Worm (Caenorhabditis elegans) whole organism, L2 larva: Measurements from ENCODE around the gene scl-11.

Experiments used
- blmp-1 ChIP-seq: sonication (generic microtip); optimal IDR thresholded peaks from 2 replicates; lab custom pipeline; 2017; ENCODE audit warnings: missing genetic modification characterization, mild to moderate bottlenecking, missing compliant biosample characterization, antibody characterized with exemption, moderate library complexity; ENCODE audit not compliant: insufficient read depth
- elt-1 ChIP-seq: fragments of 150-350 bp; optimal IDR thresholded peaks from 2 replicates; lab custom pipeline; 2014; ENCODE audit warnings: missing biosample characterization, missing genetic modification characterization
- elt-3 ChIP-seq: sonication (generic microtip); optimal IDR thresholded peaks from 2 replicates; lab custom pipeline; 2017; ENCODE audit warnings: missing biosample characterization, missing genetic modification characterization
- lin-11 ChIP-seq: fragments of 150-350 bp; sonication (generic microtip); optimal IDR thresholded peaks from 2 replicates; lab custom pipeline; 2014; ENCODE audit warnings: missing biosample characterization, missing genetic modification characterization, inconsistent platforms, mixed read lengths
- lsy-2 ChIP-seq, 2 experiments: fragments of 150-350 bp in 1 of 2; sonication (generic microtip) in 1 of 2; optimal IDR thresholded peaks; 2 replicates each; lab custom pipeline; 2014 to 2017; ENCODE audit warnings: missing biosample characterization in 2 of 2, missing genetic modification characterization in 2 of 2
- mab-5 ChIP-seq: fragments of 150-350 bp; optimal IDR thresholded peaks from 2 replicates; lab custom pipeline; 2014; ENCODE audit warnings: missing biosample characterization, missing genetic modification characterization
- mdl-1 ChIP-seq, 2 experiments: fragments of 150-350 bp in 1 of 2; sonication (generic microtip) in 1 of 2; optimal IDR thresholded peaks; 2 replicates each; lab custom pipeline; 2017; ENCODE audit warnings: missing biosample characterization in 2 of 2, missing genetic modification characterization in 2 of 2
- nhr-10 ChIP-seq: sonication (generic microtip); optimal IDR thresholded peaks from 2 replicates; lab custom pipeline; 2017; ENCODE audit warnings: missing biosample characterization, missing genetic modification characterization
- nhr-11 ChIP-seq: fragments of 150-350 bp; optimal IDR thresholded peaks from 2 replicates; lab custom pipeline; 2014; ENCODE audit warnings: missing biosample characterization, missing genetic modification characterization
- nhr-23 ChIP-seq: fragments of 150-350 bp; optimal IDR thresholded peaks from 2 replicates; lab custom pipeline; 2014; ENCODE audit warnings: missing biosample characterization, missing genetic modification reagents, missing genetic modification characterization
- nhr-25 ChIP-seq: fragments of 150-350 bp; sonication (generic microtip); optimal IDR thresholded peaks from 3 replicates; lab custom pipeline; 2014; ENCODE audit warnings: missing biosample characterization, missing genetic modification characterization
- snpc-4 ChIP-seq: fragments of 150-350 bp; optimal IDR thresholded peaks from 2 replicates; lab custom pipeline; 2014; ENCODE audit warnings: missing biosample characterization, missing genetic modification characterization
- unc-55 ChIP-seq: fragments of 150-350 bp; sonication (generic microtip); optimal IDR thresholded peaks from 3 replicates; lab custom pipeline; 2014; ENCODE audit warnings: missing biosample characterization, missing genetic modification reagents, missing genetic modification characterization

ce11 chrIV:13068451-13068850 is 17.3 kb downstream of the scl-11 start, which contains the start of gene scl-6:
- no peak for TF ChIP-seq nhr-23
- no peak for TF ChIP-seq unc-55 (GFP tag; lab: Kevin White, UChicago)
- no peak for TF ChIP-seq elt-1
- TF ChIP-seq mdl-1 (tag; optimal IDR thresholded peaks at IDR 0.05; lab: Kevin White, UChicago) = no peak
- no peak for TF ChIP-seq lsy-2 (tag; optimal IDR thresholded peaks at IDR 0.05; lab: Kevin White, UChicago)
- TF ChIP-seq lin-11 (tag; lab: Kevin White, UChicago) = no peak
- no peak for TF ChIP-seq nhr-11
- no peak for TF ChIP-seq elt-3
- no peak for TF ChIP-seq snpc-4 (tag; lab: Kevin White, UChicago)
- no peak for TF ChIP-seq nhr-25 (tag; lab: Kevin White, UChicago)
- TF ChIP-seq nhr-10 = no peak
- no peak for TF ChIP-seq mab-5 (tag; lab: Kevin White, UChicago)
- no peak for TF ChIP-seq blmp-1 (tag; lab: Kevin White, UChicago)
